Worm (Caenorhabditis elegans) whole organism, young adult: ENCODE results near the gene C54G10.1.

ENCODE experiments used
- D2030.7 ChIP-seq: fragments of 200-800 bp; sonication (Bioruptor generic); IDR thresholded peaks from 2 replicates; pipeline ENCODE4 v1.3.6; 2022; ENCODE audit warnings: missing genetic modification reagents, missing genetic modification characterization, missing compliant biosample characterization
- F23B12.7 ChIP-seq: sonication (generic microtip); optimal IDR thresholded peaks from 2 replicates; lab custom pipeline; 2017; ENCODE audit warnings: missing genetic modification characterization, mild to moderate bottlenecking, missing compliant biosample characterization, antibody characterized with exemption, moderate library complexity; ENCODE audit not compliant: insufficient read depth
- F33H1.4 ChIP-seq: fragments of 200-800 bp; sonication (Bioruptor generic); IDR thresholded peaks from 2 replicates; pipeline ENCODE4 v1.3.6; 2022; ENCODE audit warnings: missing genetic modification reagents, missing genetic modification characterization, missing compliant biosample characterization
- F49E8.2 ChIP-seq: sonication (generic microtip); optimal IDR thresholded peaks from 3 replicates; lab custom pipeline; 2017; ENCODE audit warnings: missing genetic modification characterization, mild to moderate bottlenecking, missing compliant biosample characterization, antibody characterized with exemption, moderate library complexity; ENCODE audit not compliant: insufficient read depth
- Y67H2A.10 ChIP-seq: fragments of 200-800 bp; sonication (Bioruptor generic); conservative IDR thresholded peaks from 2 replicates; pipeline ENCODE4 v1.3.6; 2022; ENCODE audit warnings: missing genetic modification reagents, missing genetic modification characterization, missing compliant biosample characterization
- ZK185.1 ChIP-seq: sonication (generic microtip); optimal IDR thresholded peaks from 2 replicates; lab custom pipeline; 2016; ENCODE audit warnings: mild to moderate bottlenecking, missing genetic modification characterization, missing compliant biosample characterization; ENCODE audit not compliant: poor library complexity, severe bottlenecking
- ama-1 ChIP-seq, 3 experiments: fragments of 150-350 bp in 1 of 3; sonication (generic microtip) in 2 of 3; optimal IDR thresholded peaks; 2 replicates each; lab custom pipeline; 2014 to 2018; ENCODE audit warnings: missing biosample characterization in 2 of 3, missing genetic modification characterization in 2 of 3, missing genetic modification reagents in 2 of 3
- cebp-2 ChIP-seq: fragments of 200-800 bp; sonication (Bioruptor generic); IDR thresholded peaks from 2 replicates; pipeline ENCODE4 v1.3.6; 2022; ENCODE audit warnings: missing genetic modification characterization, missing compliant biosample characterization
- ceh-40 ChIP-seq: fragments of 200-800 bp; sonication (Bioruptor generic); IDR thresholded peaks from 2 replicates; pipeline ENCODE4 v1.3.6; 2022; ENCODE audit warnings: missing genetic modification characterization, missing compliant biosample characterization
- die-1 ChIP-seq: sonication (generic microtip); optimal IDR thresholded peaks from 2 replicates; lab custom pipeline; 2016; ENCODE audit warnings: missing genotype, mild to moderate bottlenecking, missing genetic modification characterization, missing compliant biosample characterization
- dox-1 ChIP-seq: fragments of 200-800 bp; sonication (Bioruptor generic); IDR thresholded peaks from 2 replicates; pipeline ENCODE4 v1.3.6; 2022; ENCODE audit warnings: missing genetic modification reagents, missing genetic modification characterization, missing compliant biosample characterization
- efl-1 ChIP-seq: fragments of 150-350 bp; optimal IDR thresholded peaks from 2 replicates; lab custom pipeline; 2014; ENCODE audit warnings: missing biosample characterization, missing genetic modification reagents, missing genetic modification characterization
- egrh-3 ChIP-seq: fragments of 200-800 bp; sonication (Bioruptor generic); IDR thresholded peaks from 2 replicates; pipeline ENCODE4 v1.3.6; 2022; ENCODE audit warnings: missing genetic modification reagents, missing genetic modification characterization, missing compliant biosample characterization
- ekl-4 ChIP-seq: fragments of 200-800 bp; sonication (Bioruptor generic); IDR thresholded peaks from 2 replicates; pipeline ENCODE4 v1.3.6; 2022; ENCODE audit warnings: missing genetic modification reagents, missing genetic modification characterization, missing compliant biosample characterization
- gei-17 ChIP-seq: fragments of 200-800 bp; sonication (Bioruptor generic); optimal IDR thresholded peaks from 2 replicates; lab custom pipeline; 2018; ENCODE audit warnings: mild to moderate bottlenecking, missing genetic modification characterization, missing compliant biosample characterization
- him-1 ChIP-seq: sonication (generic microtip); optimal IDR thresholded peaks from 2 replicates; lab custom pipeline; 2016; ENCODE audit warnings: missing genotype, missing genetic modification reagents, missing genetic modification characterization, missing compliant biosample characterization
- hmg-1.2 ChIP-seq: fragments of 200-800 bp; sonication (Bioruptor generic); IDR thresholded peaks from 2 replicates; pipeline ENCODE4 v1.3.6; 2022; ENCODE audit warnings: missing genetic modification reagents, missing genetic modification characterization, missing compliant biosample characterization
- hmg-20 ChIP-seq: fragments of 200-800 bp; sonication (Bioruptor generic); IDR thresholded peaks from 2 replicates; pipeline ENCODE4 v1.3.6; 2022; ENCODE audit warnings: missing genetic modification reagents, missing genetic modification characterization, missing compliant biosample characterization
- hsf-1 ChIP-seq: fragments of 200-800 bp; sonication (Bioruptor generic); IDR thresholded peaks from 2 replicates; pipeline ENCODE4 v1.3.6; 2022; ENCODE audit warnings: missing genetic modification reagents, missing genetic modification characterization, missing compliant biosample characterization
- let-526 ChIP-seq: fragments of 200-800 bp; sonication (Bioruptor generic); IDR thresholded peaks from 2 replicates; pipeline ENCODE4 v1.3.6; 2022; ENCODE audit warnings: missing genetic modification reagents, missing genetic modification characterization, missing compliant biosample characterization
- lin-26 ChIP-seq: fragments of 200-800 bp; sonication (Bioruptor generic); IDR thresholded peaks from 2 replicates; pipeline ENCODE4 v1.3.6; 2022; ENCODE audit warnings: missing genetic modification reagents, missing genetic modification characterization, missing compliant biosample characterization
- lin-35 ChIP-seq, 3 experiments: fragments of 150-350 bp in 2 of 3; sonication (generic microtip) in 1 of 3; optimal IDR thresholded peaks; 2 replicates each; lab custom pipeline; 2014 to 2018; ENCODE audit warnings: missing biosample characterization in 3 of 3, missing genetic modification characterization in 3 of 3, missing genetic modification reagents in 3 of 3
- lin-54 ChIP-seq: fragments of 200-800 bp; sonication (Bioruptor generic); optimal IDR thresholded peaks from 2 replicates; lab custom pipeline; 2018; ENCODE audit warnings: mild to moderate bottlenecking, missing genetic modification characterization, missing compliant biosample characterization
- lsl-1 ChIP-seq: fragments of 200-800 bp; sonication (Bioruptor generic); optimal IDR thresholded peaks from 2 replicates; lab custom pipeline; 2018; ENCODE audit warnings: mild to moderate bottlenecking, missing genetic modification characterization, moderate library complexity, missing compliant biosample characterization
- madf-10 ChIP-seq: sonication (generic microtip); optimal IDR thresholded peaks from 2 replicates; lab custom pipeline; 2016; ENCODE audit warnings: mild to moderate bottlenecking, missing genetic modification characterization, missing compliant biosample characterization
- madf-3 ChIP-seq: fragments of 200-800 bp; sonication (Bioruptor generic); IDR thresholded peaks from 2 replicates; pipeline ENCODE4 v1.3.6; 2022; ENCODE audit warnings: missing genetic modification reagents, missing genetic modification characterization, missing compliant biosample characterization
- madf-6 ChIP-seq: fragments of 200-800 bp; sonication (Bioruptor generic); IDR thresholded peaks from 2 replicates; pipeline ENCODE4 v1.3.6; 2022; ENCODE audit warnings: missing genetic modification reagents, missing genetic modification characterization, missing compliant biosample characterization
- madf-8 ChIP-seq: fragments of 200-800 bp; sonication (Bioruptor generic); conservative IDR thresholded peaks from 2 replicates; pipeline ENCODE4 v1.3.6; 2022; ENCODE audit warnings: missing genetic modification reagents, missing genetic modification characterization, missing compliant biosample characterization
- mcd-1 ChIP-seq: fragments of 200-800 bp; sonication (Bioruptor generic); IDR thresholded peaks from 2 replicates; pipeline ENCODE4 v1.3.6; 2022; ENCODE audit warnings: missing genetic modification reagents, missing genetic modification characterization, missing compliant biosample characterization
- nfyb-1 ChIP-seq: fragments of 200-800 bp; sonication (Bioruptor generic); IDR thresholded peaks from 2 replicates; pipeline ENCODE4 v1.3.6; 2022; ENCODE audit warnings: missing genetic modification reagents, missing genetic modification characterization, missing compliant biosample characterization
- nhr-90 ChIP-seq: sonication (generic microtip); optimal IDR thresholded peaks from 2 replicates; lab custom pipeline; 2016; ENCODE audit warnings: missing genotype, mild to moderate bottlenecking, missing genetic modification characterization, missing compliant biosample characterization
- rcor-1 ChIP-seq: fragments of 200-800 bp; sonication (Bioruptor generic); IDR thresholded peaks from 2 replicates; pipeline ENCODE4 v1.3.6; 2022; ENCODE audit warnings: missing genetic modification reagents, missing genetic modification characterization, missing compliant biosample characterization
- rec-8 ChIP-seq, 2 experiments: sonication (generic microtip); optimal IDR thresholded peaks; 2 replicates each; lab custom pipeline; 2016; ENCODE audit warnings: mild to moderate bottlenecking in 2 of 2, missing genetic modification characterization in 2 of 2, missing genetic modification reagents in 2 of 2, missing genotype in 2 of 2, missing biosample characterization in 1 of 2, missing compliant biosample characterization in 1 of 2, moderate library complexity in 1 of 2
- rpc-1 ChIP-seq, 2 experiments: fragments of 150-350 bp in 1 of 2; sonication (generic microtip) in 1 of 2; optimal IDR thresholded peaks; 2 replicates each; lab custom pipeline; 2014 to 2018; ENCODE audit warnings: missing biosample characterization in 1 of 2, missing genetic modification characterization in 1 of 2, missing genetic modification reagents in 1 of 2, missing genotype in 1 of 2
- snpc-1.3 ChIP-seq: sonication (generic microtip); optimal IDR thresholded peaks from 2 replicates; lab custom pipeline; 2017; ENCODE audit warnings: missing genetic modification characterization, mild to moderate bottlenecking, missing compliant biosample characterization, antibody characterized with exemption, moderate library complexity, missing genotype, missing genetic modification reagents; ENCODE audit not compliant: insufficient read depth
- snpc-3.4 ChIP-seq: sonication (generic microtip); optimal IDR thresholded peaks from 2 replicates; lab custom pipeline; 2017; ENCODE audit warnings: missing genetic modification characterization, mild to moderate bottlenecking, missing compliant biosample characterization, antibody characterized with exemption, moderate library complexity, missing genotype, missing genetic modification reagents
- snpc-4 ChIP-seq, 5 experiments: fragments of 150-350 bp in 1 of 5; sonication (generic microtip) in 4 of 5; optimal IDR thresholded peaks; 2 replicates each; lab custom pipeline; 2014 to 2018; ENCODE audit warnings: missing genetic modification characterization in 5 of 5, missing biosample characterization in 3 of 5, antibody characterized with exemption in 2 of 5, mild to moderate bottlenecking in 2 of 5, missing compliant biosample characterization in 2 of 5, missing genotype in 2 of 5, moderate library complexity in 2 of 5, missing genetic modification reagents in 1 of 5
- tbp1 ChIP-seq: fragments of 200-800 bp; sonication (Bioruptor generic); optimal IDR thresholded peaks from 2 replicates; lab custom pipeline; 2018; ENCODE audit warnings: mild to moderate bottlenecking, missing genetic modification characterization, missing compliant biosample characterization
- unc-130 ChIP-seq: sonication (generic microtip); optimal IDR thresholded peaks from 2 replicates; lab custom pipeline; 2016; ENCODE audit warnings: missing genetic modification reagents, missing genetic modification characterization, missing compliant biosample characterization
- xnd-1 ChIP-seq: sonication (generic microtip); optimal IDR thresholded peaks from 2 replicates; lab custom pipeline; 2016; ENCODE audit warnings: missing genotype, missing genetic modification reagents, missing genetic modification characterization, missing compliant biosample characterization
- zfh-2 ChIP-seq: fragments of 200-800 bp; sonication (Bioruptor generic); conservative IDR thresholded peaks from 2 replicates; pipeline ENCODE4 v1.3.6; 2022; ENCODE audit warnings: missing genetic modification reagents, missing genetic modification characterization, missing compliant biosample characterization
- ztf-18 ChIP-seq: sonication (generic microtip); optimal IDR thresholded peaks from 2 replicates; lab custom pipeline; 2016; ENCODE audit warnings: missing genotype, mild to moderate bottlenecking, missing genetic modification characterization, missing compliant biosample characterization
- ztf-26 ChIP-seq: sonication (generic microtip); optimal IDR thresholded peaks from 2 replicates; lab custom pipeline; 2017; ENCODE audit warnings: missing genetic modification characterization, missing compliant biosample characterization
- ztf-3 ChIP-seq: fragments of 200-800 bp; sonication (Bioruptor generic); optimal IDR thresholded peaks from 2 replicates; lab custom pipeline; 2018; ENCODE audit warnings: mild to moderate bottlenecking, missing genetic modification characterization, missing compliant biosample characterization

The C54G10.1 gene

DNA sequence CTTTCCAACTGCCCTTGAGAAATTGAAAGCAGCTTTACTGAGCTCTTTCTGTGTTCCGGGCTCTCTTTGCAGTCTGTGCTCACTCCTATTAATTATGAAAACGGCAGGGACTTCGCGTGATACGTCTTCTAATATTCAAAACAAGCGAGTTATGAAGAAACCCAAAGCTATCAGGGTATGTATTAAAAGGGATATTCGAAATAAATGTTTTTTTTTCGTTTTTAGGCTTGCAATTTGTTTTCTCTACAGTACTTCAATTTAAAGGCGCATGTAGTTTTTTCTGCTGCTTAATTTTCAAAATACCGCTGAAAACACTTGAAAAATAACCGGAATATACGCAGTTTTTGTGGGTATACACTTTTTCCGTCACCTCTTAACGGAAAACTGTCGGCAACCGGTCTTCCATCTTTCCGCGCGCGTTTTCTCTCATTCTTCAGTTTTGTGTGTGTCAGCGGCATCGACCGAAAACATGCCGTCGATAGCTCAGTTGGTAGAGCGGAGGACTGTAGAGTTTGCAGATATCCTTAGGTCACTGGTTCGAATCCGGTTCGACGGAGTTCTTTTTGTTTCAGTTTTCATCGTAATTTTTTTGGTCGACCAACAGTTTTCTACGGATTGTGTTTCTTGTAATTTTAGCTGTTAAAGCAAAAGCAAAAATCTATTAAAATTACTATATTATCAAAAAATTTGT lies 48.3 kb downstream of the C54G10.1 start, which contains the start of gene gasr-8:
TSS of gene gasr-8 (plus strand) at position 51 of the 691 bp plus-strand sequence.
- TF ChIP-seq hmg-1.2 (GFP tag; lab: Robert Waterston, UW) (peak; percentile 52), lin-54 (GFP tag; lab: Kevin White, UChicago) (peak; percentile 26), madf-10 (tag; lab: Kevin White, UChicago) (peak; percentile 28), dox-1 (GFP tag; lab: Robert Waterston, UW) (peak; percentile 45; the same call in 1 of the 2 replicates), unc-130 (GFP tag; lab: Kevin White, UChicago) (peak; percentile 8), snpc-4 (GFP tag; optimal IDR thresholded peaks at IDR 0.05; lab: Kevin White, UChicago) (no peak), snpc-4 (tag; optimal IDR thresholded peaks at IDR 0.05; lab: Kevin White, UChicago) (peak in 2 of 4 experiments; percentile 27 to 34), ekl-4 (peak; percentile 23; the same call in 1 of the 2 replicates), gei-17 (GFP tag; lab: Kevin White, UChicago) (no peak), rcor-1 (GFP tag; lab: Robert Waterston, UW) (no peak), F23B12.7 (peak; percentile 48), xnd-1 (tag; lab: Kevin White, UChicago) (peak; percentile 64), tbp1 (peak; percentile 90), ztf-3 (GFP tag; lab: Kevin White, UChicago) (no peak), F49E8.2 (no peak), hmg-20 (GFP tag; lab: Robert Waterston, UW) (no peak), die-1 (peak; percentile 48), Y67H2A.10 (GFP tag; lab: Robert Waterston, UW) (no peak), him-1 (peak; percentile 42), madf-6 (GFP tag; lab: Robert Waterston, UW) (peak; percentile 66), snpc-1.3 (tag; lab: Kevin White, UChicago) (no peak), ztf-18 (peak; percentile 23), ceh-40 (GFP tag; lab: Robert Waterston, UW) (no peak), let-526 (GFP tag; lab: Robert Waterston, UW) (no peak), rpc-1 (optimal IDR thresholded peaks at IDR 0.05; lab: Kevin White, UChicago) (peak; percentile 66), rpc-1 (tag; optimal IDR thresholded peaks at IDR 0.05; lab: Kevin White, UChicago) (peak; percentile 82), lin-35 (GFP tag; optimal IDR thresholded peaks at IDR 0.05; lab: Kevin White, UChicago) (no peak), ztf-26 (tag; lab: Kevin White, UChicago) (no peak), lin-26 (GFP tag; lab: Robert Waterston, UW) (peak; percentile 80), ZK185.1 (tag; lab: Kevin White, UChicago) (peak; percentile 45), rec-8 (tag; optimal IDR thresholded peaks at IDR 0.05; lab: Kevin White, UChicago) (peak; percentile 1 to 50), lsl-1 (GFP tag; lab: Kevin White, UChicago) (peak; percentile 73), nfyb-1 (peak; percentile 76), mcd-1 (GFP tag; lab: Robert Waterston, UW) (peak; percentile 15; the same call in 1 of the 2 replicates), egrh-3 (no peak), hsf-1 (GFP tag; lab: Robert Waterston, UW) (peak; percentile 73), F33H1.4 (GFP tag; lab: Robert Waterston, UW) (peak; percentile 8; the same call in 1 of the 2 replicates), zfh-2 (no peak), madf-3 (0 out of 2 replicates have a peak, but pooled peaks have one; percentile 4), D2030.7 (GFP tag; lab: Robert Waterston, UW) (peak; percentile 63), cebp-2 (no peak), ama-1 (optimal IDR thresholded peaks at IDR 0.05; lab: Kevin White, UChicago) (no peak), ama-1 (GFP tag; optimal IDR thresholded peaks at IDR 0.05; lab: Kevin White, UChicago) (peak in 1 of 2 experiments; percentile 51), nhr-90 (tag; lab: Kevin White, UChicago) (peak; percentile 32), madf-8 (GFP tag; lab: Robert Waterston, UW) (peak; percentile 66), efl-1 (GFP tag; lab: Kevin White, UChicago) (no peak), snpc-3.4 (tag; lab: Kevin White, UChicago) (peak; percentile 29)
